Worm (Caenorhabditis elegans) whole organism, young adult: Measurements from ENCODE around the gene R03D7.2.
A peak's percentile ranks its signal among the peaks of the same experiment; 100 is the strongest.

ENCODE experiments used
- B0261.1 ChIP-seq: sonication (generic microtip); optimal IDR thresholded peaks from 2 replicates; lab custom pipeline; 2016; ENCODE audit warnings: mild to moderate bottlenecking, missing genetic modification characterization, moderate library complexity, missing compliant biosample characterization
- C17E4.6 ChIP-seq: fragments of 200-800 bp; sonication (Bioruptor generic); IDR thresholded peaks from 2 replicates; pipeline ENCODE4 v1.3.6; 2022; ENCODE audit warnings: missing genetic modification reagents, missing genetic modification characterization, missing compliant biosample characterization
- D2030.7 ChIP-seq: fragments of 200-800 bp; sonication (Bioruptor generic); IDR thresholded peaks from 2 replicates; pipeline ENCODE4 v1.3.6; 2022; ENCODE audit warnings: missing genetic modification reagents, missing genetic modification characterization, missing compliant biosample characterization
- F33H1.4 ChIP-seq: fragments of 200-800 bp; sonication (Bioruptor generic); IDR thresholded peaks from 2 replicates; pipeline ENCODE4 v1.3.6; 2022; ENCODE audit warnings: missing genetic modification reagents, missing genetic modification characterization, missing compliant biosample characterization
- F37B4.10 ChIP-seq: fragments of 200-800 bp; sonication (Bioruptor generic); IDR thresholded peaks from 2 replicates; pipeline ENCODE4 v1.3.6; 2022; ENCODE audit warnings: missing genetic modification characterization, missing compliant biosample characterization
- F52B5.7 ChIP-seq: sonication (generic microtip); optimal IDR thresholded peaks from 2 replicates; lab custom pipeline; 2016; ENCODE audit warnings: mild to moderate bottlenecking, missing genetic modification characterization, missing compliant biosample characterization
- F57C9.4 ChIP-seq: sonication (generic microtip); optimal IDR thresholded peaks from 2 replicates; lab custom pipeline; 2017; ENCODE audit warnings: mild to moderate bottlenecking, missing genetic modification characterization, missing compliant biosample characterization
- Y53F4B.3 ChIP-seq: fragments of 200-800 bp; sonication (Bioruptor generic); IDR thresholded peaks from 2 replicates; pipeline ENCODE4 v1.3.6; 2022; ENCODE audit warnings: missing genetic modification reagents, missing genetic modification characterization, missing compliant biosample characterization
- Y53G8AR.9 ChIP-seq: fragments of 200-800 bp; sonication (Bioruptor generic); conservative IDR thresholded peaks from 2 replicates; pipeline ENCODE4 v1.3.6; 2022; ENCODE audit warnings: missing genetic modification reagents, missing genetic modification characterization, missing compliant biosample characterization
- Y67H2A.10 ChIP-seq: fragments of 200-800 bp; sonication (Bioruptor generic); conservative IDR thresholded peaks from 2 replicates; pipeline ENCODE4 v1.3.6; 2022; ENCODE audit warnings: missing genetic modification reagents, missing genetic modification characterization, missing compliant biosample characterization
- ama-1 ChIP-seq, 3 experiments: fragments of 150-350 bp in 1 of 3; sonication (generic microtip) in 2 of 3; optimal IDR thresholded peaks; 2 replicates each; lab custom pipeline; 2014 to 2018; ENCODE audit warnings: missing biosample characterization in 2 of 3, missing genetic modification characterization in 2 of 3, missing genetic modification reagents in 2 of 3
- atf-7 ChIP-seq: sonication (generic microtip); optimal IDR thresholded peaks from 2 replicates; lab custom pipeline; 2017; ENCODE audit warnings: mild to moderate bottlenecking, missing genetic modification characterization, missing compliant biosample characterization
- attf-3 ChIP-seq: fragments of 200-800 bp; sonication (Bioruptor generic); conservative IDR thresholded peaks from 2 replicates; pipeline ENCODE4 v1.3.6; 2022; ENCODE audit warnings: missing genetic modification reagents, missing genetic modification characterization, missing compliant biosample characterization
- attf-5 ChIP-seq: fragments of 200-800 bp; sonication (Bioruptor generic); optimal IDR thresholded peaks from 2 replicates; lab custom pipeline; 2018; ENCODE audit warnings: mild to moderate bottlenecking, missing genetic modification characterization, missing compliant biosample characterization
- bed-1 ChIP-seq: fragments of 200-800 bp; sonication (Bioruptor generic); IDR thresholded peaks from 2 replicates; pipeline ENCODE4 v1.3.6; 2022; ENCODE audit warnings: missing genetic modification reagents, missing genetic modification characterization, missing compliant biosample characterization
- ccch-3 ChIP-seq: fragments of 200-800 bp; sonication (Bioruptor generic); optimal IDR thresholded peaks from 2 replicates; lab custom pipeline; 2018; ENCODE audit warnings: mild to moderate bottlenecking, missing genetic modification characterization, missing compliant biosample characterization
- cebp-2 ChIP-seq: fragments of 200-800 bp; sonication (Bioruptor generic); IDR thresholded peaks from 2 replicates; pipeline ENCODE4 v1.3.6; 2022; ENCODE audit warnings: missing genetic modification characterization, missing compliant biosample characterization
- ceh-91 ChIP-seq: fragments of 200-800 bp; sonication (Bioruptor generic); IDR thresholded peaks from 2 replicates; pipeline ENCODE4 v1.3.6; 2022; ENCODE audit warnings: missing genetic modification reagents, missing genetic modification characterization, missing compliant biosample characterization
- chd-7 ChIP-seq: sonication (generic microtip); optimal IDR thresholded peaks from 2 replicates; lab custom pipeline; 2016; ENCODE audit warnings: mild to moderate bottlenecking, missing genetic modification characterization, moderate library complexity, missing compliant biosample characterization
- dpl-1 ChIP-seq: fragments of 150-350 bp; optimal IDR thresholded peaks from 2 replicates; lab custom pipeline; 2014; ENCODE audit warnings: missing biosample characterization, missing genetic modification reagents, missing genetic modification characterization
- efl-1 ChIP-seq: fragments of 150-350 bp; optimal IDR thresholded peaks from 2 replicates; lab custom pipeline; 2014; ENCODE audit warnings: missing biosample characterization, missing genetic modification reagents, missing genetic modification characterization
- egrh-3 ChIP-seq: fragments of 200-800 bp; sonication (Bioruptor generic); IDR thresholded peaks from 2 replicates; pipeline ENCODE4 v1.3.6; 2022; ENCODE audit warnings: missing genetic modification reagents, missing genetic modification characterization, missing compliant biosample characterization
- ekl-4 ChIP-seq: fragments of 200-800 bp; sonication (Bioruptor generic); IDR thresholded peaks from 2 replicates; pipeline ENCODE4 v1.3.6; 2022; ENCODE audit warnings: missing genetic modification reagents, missing genetic modification characterization, missing compliant biosample characterization
- hlh-26 ChIP-seq: fragments of 200-800 bp; sonication (Bioruptor generic); conservative IDR thresholded peaks from 2 replicates; pipeline ENCODE4 v1.3.6; 2022; ENCODE audit warnings: missing genetic modification reagents, missing genetic modification characterization, missing compliant biosample characterization
- hmg-20 ChIP-seq: fragments of 200-800 bp; sonication (Bioruptor generic); IDR thresholded peaks from 2 replicates; pipeline ENCODE4 v1.3.6; 2022; ENCODE audit warnings: missing genetic modification reagents, missing genetic modification characterization, missing compliant biosample characterization
- hrde-1 ChIP-seq: sonication (generic microtip); optimal IDR thresholded peaks from 2 replicates; lab custom pipeline; 2016; ENCODE audit warnings: missing genetic modification characterization, mild to moderate bottlenecking, missing compliant biosample characterization, moderate library complexity, missing genotype, missing genetic modification reagents, borderline replicate concordance
- hsf-1 ChIP-seq: fragments of 200-800 bp; sonication (Bioruptor generic); IDR thresholded peaks from 2 replicates; pipeline ENCODE4 v1.3.6; 2022; ENCODE audit warnings: missing genetic modification reagents, missing genetic modification characterization, missing compliant biosample characterization
- lin-40 ChIP-seq: sonication (generic microtip); optimal IDR thresholded peaks from 2 replicates; lab custom pipeline; 2016; ENCODE audit warnings: missing genetic modification characterization, mild to moderate bottlenecking, missing compliant biosample characterization, missing genotype, missing genetic modification reagents
- lir-1 ChIP-seq: fragments of 200-800 bp; sonication (Bioruptor generic); conservative IDR thresholded peaks from 2 replicates; pipeline ENCODE4 v1.3.6; 2022; ENCODE audit warnings: missing genetic modification reagents, missing genetic modification characterization, missing compliant biosample characterization
- lsl-1 ChIP-seq: fragments of 200-800 bp; sonication (Bioruptor generic); optimal IDR thresholded peaks from 2 replicates; lab custom pipeline; 2018; ENCODE audit warnings: mild to moderate bottlenecking, missing genetic modification characterization, moderate library complexity, missing compliant biosample characterization
- madf-6 ChIP-seq: fragments of 200-800 bp; sonication (Bioruptor generic); IDR thresholded peaks from 2 replicates; pipeline ENCODE4 v1.3.6; 2022; ENCODE audit warnings: missing genetic modification reagents, missing genetic modification characterization, missing compliant biosample characterization
- madf-8 ChIP-seq: fragments of 200-800 bp; sonication (Bioruptor generic); conservative IDR thresholded peaks from 2 replicates; pipeline ENCODE4 v1.3.6; 2022; ENCODE audit warnings: missing genetic modification reagents, missing genetic modification characterization, missing compliant biosample characterization
- mel-28 ChIP-seq: sonication (generic microtip); optimal IDR thresholded peaks from 2 replicates; lab custom pipeline; 2016; ENCODE audit warnings: borderline replicate concordance, mild to moderate bottlenecking, missing genetic modification characterization, missing compliant biosample characterization
- mes-4 ChIP-seq: sonication (generic microtip); optimal IDR thresholded peaks from 2 replicates; lab custom pipeline; 2016; ENCODE audit warnings: missing genotype, missing genetic modification characterization, missing compliant biosample characterization
- nhr-27 ChIP-seq: fragments of 200-800 bp; sonication (Bioruptor generic); optimal IDR thresholded peaks from 2 replicates; lab custom pipeline; 2018; ENCODE audit warnings: mild to moderate bottlenecking, missing genetic modification characterization, moderate library complexity, missing compliant biosample characterization
- nhr-80 ChIP-seq: sonication (generic microtip); optimal IDR thresholded peaks from 2 replicates; lab custom pipeline; 2016; ENCODE audit warnings: missing genetic modification characterization, missing compliant biosample characterization
- rec-8 ChIP-seq, 2 experiments: sonication (generic microtip); optimal IDR thresholded peaks; 2 replicates each; lab custom pipeline; 2016; ENCODE audit warnings: mild to moderate bottlenecking in 2 of 2, missing genetic modification characterization in 2 of 2, missing genetic modification reagents in 2 of 2, missing genotype in 2 of 2, missing biosample characterization in 1 of 2, missing compliant biosample characterization in 1 of 2, moderate library complexity in 1 of 2
- rpc-1 ChIP-seq, 2 experiments: fragments of 150-350 bp in 1 of 2; sonication (generic microtip) in 1 of 2; optimal IDR thresholded peaks; 2 replicates each; lab custom pipeline; 2014 to 2018; ENCODE audit warnings: missing biosample characterization in 1 of 2, missing genetic modification characterization in 1 of 2, missing genetic modification reagents in 1 of 2, missing genotype in 1 of 2
- sdz-38 ChIP-seq: sonication (generic microtip); optimal IDR thresholded peaks from 2 replicates; lab custom pipeline; 2016; ENCODE audit warnings: missing genotype, missing genetic modification characterization, missing compliant biosample characterization
- snpc-1.1 ChIP-seq: sonication (generic microtip); optimal IDR thresholded peaks from 2 replicates; lab custom pipeline; 2017; ENCODE audit warnings: missing genetic modification characterization, mild to moderate bottlenecking, missing compliant biosample characterization, antibody characterized with exemption, moderate library complexity, missing genotype, missing genetic modification reagents; ENCODE audit not compliant: insufficient read depth
- snpc-3.4 ChIP-seq: sonication (generic microtip); optimal IDR thresholded peaks from 2 replicates; lab custom pipeline; 2017; ENCODE audit warnings: missing genetic modification characterization, mild to moderate bottlenecking, missing compliant biosample characterization, antibody characterized with exemption, moderate library complexity, missing genotype, missing genetic modification reagents
- somi-1 ChIP-seq: fragments of 200-800 bp; sonication (Bioruptor generic); optimal IDR thresholded peaks from 2 replicates; lab custom pipeline; 2018; ENCODE audit warnings: mild to moderate bottlenecking, missing genetic modification characterization, missing compliant biosample characterization
- unc-130 ChIP-seq: sonication (generic microtip); optimal IDR thresholded peaks from 2 replicates; lab custom pipeline; 2016; ENCODE audit warnings: missing genetic modification reagents, missing genetic modification characterization, missing compliant biosample characterization
- unc-62 ChIP-seq: fragments of 150-350 bp; optimal IDR thresholded peaks from 2 replicates; lab custom pipeline; 2014; ENCODE audit warnings: missing biosample characterization, missing genetic modification reagents, missing genetic modification characterization
- zim-3 ChIP-seq: sonication (generic microtip); optimal IDR thresholded peaks from 2 replicates; lab custom pipeline; 2017; ENCODE audit warnings: mild to moderate bottlenecking, missing genetic modification characterization, moderate library complexity, missing compliant biosample characterization
- ztf-26 ChIP-seq: sonication (generic microtip); optimal IDR thresholded peaks from 2 replicates; lab custom pipeline; 2017; ENCODE audit warnings: missing genetic modification characterization, missing compliant biosample characterization
- ztf-28 ChIP-seq: fragments of 200-800 bp; sonication (Bioruptor generic); IDR thresholded peaks from 2 replicates; pipeline ENCODE4 v1.3.6; 2022; ENCODE audit warnings: missing genetic modification reagents, missing genetic modification characterization, missing compliant biosample characterization

Gene R03D7.2

ce11 chrII:10941918-10942317 lies 6.9 kb upstream of the R03D7.2 start, which contains the start of gene R03D7.15:
Gene R03D7.15, plus strand, starts transcription at chrII:10942216.
- TF ChIP-seq madf-8 (peak; percentile 60), egrh-3 (GFP tag; lab: Robert Waterston, UW) (peak; percentile 80; the same call in 1 of the 2 replicates), madf-6 (GFP tag; lab: Robert Waterston, UW) (peak; percentile 77), F33H1.4 (GFP tag; lab: Robert Waterston, UW) (peak; percentile 31; the same call in 1 of the 2 replicates), hsf-1 (peak; percentile 90)

- TF ChIP-seq ztf-28 (GFP tag; lab: Robert Waterston, UW) (peak; percentile 87), unc-130 (GFP tag; lab: Kevin White, UChicago) (no peak), sdz-38 (tag; lab: Kevin White, UChicago) (no peak), hlh-26 (GFP tag; lab: Robert Waterston, UW) (no peak), D2030.7 (GFP tag; lab: Robert Waterston, UW) (peak; percentile 90), Y53G8AR.9 (GFP tag; lab: Robert Waterston, UW) (no peak), lin-40 (tag; lab: Kevin White, UChicago) (no peak), ekl-4 (GFP tag; lab: Robert Waterston, UW) (no peak), nhr-80 (tag; lab: Kevin White, UChicago) (no peak), unc-62 (GFP tag; lab: Kevin White, UChicago) (no peak), somi-1 (GFP tag; lab: Kevin White, UChicago) (no peak), bed-1 (GFP tag; lab: Robert Waterston, UW) (no peak), hmg-20 (GFP tag; lab: Robert Waterston, UW) (no peak), chd-7 (no peak), mel-28 (tag; lab: Kevin White, UChicago) (no peak), Y67H2A.10 (GFP tag; lab: Robert Waterston, UW) (0 out of 2 replicates have a peak, but pooled peaks have one; percentile 22), ztf-26 (tag; lab: Kevin White, UChicago) (no peak), F52B5.7 (tag; lab: Kevin White, UChicago) (no peak), rec-8 (tag; optimal IDR thresholded peaks at IDR 0.05; lab: Kevin White, UChicago) (no peak), cebp-2 (GFP tag; lab: Robert Waterston, UW) (no peak), F57C9.4 (tag; lab: Kevin White, UChicago) (no peak), attf-3 (0 out of 2 replicates have a peak, but pooled peaks have one; percentile 44), lir-1 (GFP tag; lab: Robert Waterston, UW) (no peak), C17E4.6 (GFP tag; lab: Robert Waterston, UW) (0 out of 2 replicates have a peak, but pooled peaks have one; percentile 20), lsl-1 (GFP tag; lab: Kevin White, UChicago) (peak; percentile 95), ceh-91 (GFP tag; lab: Robert Waterston, UW) (peak; percentile 92), nhr-27 (no peak), snpc-1.1 (no peak), attf-5 (GFP tag; lab: Kevin White, UChicago) (no peak), hrde-1 (no peak), snpc-3.4 (tag; lab: Kevin White, UChicago) (peak; percentile 54), efl-1 (GFP tag; lab: Kevin White, UChicago) (peak; percentile 56), ccch-3 (GFP tag; lab: Kevin White, UChicago) (no peak), dpl-1 (GFP tag; lab: Kevin White, UChicago) (peak; percentile 25), Y53F4B.3 (GFP tag; lab: Robert Waterston, UW) (no peak), zim-3 (tag; lab: Kevin White, UChicago) (no peak), F37B4.10 (GFP tag; lab: Robert Waterston, UW) (no peak), ama-1 (optimal IDR thresholded peaks at IDR 0.05; lab: Kevin White, UChicago) (no peak), ama-1 (GFP tag; optimal IDR thresholded peaks at IDR 0.05; lab: Kevin White, UChicago) (no peak), rpc-1 (optimal IDR thresholded peaks at IDR 0.05; lab: Kevin White, UChicago) (no peak), rpc-1 (tag; optimal IDR thresholded peaks at IDR 0.05; lab: Kevin White, UChicago) (no peak), mes-4 (tag; lab: Kevin White, UChicago) (no peak), atf-7 (tag; lab: Kevin White, UChicago) (no peak), B0261.1 (no peak)
Observed at ce11 chrII:10935336-10935735, 352 bp upstream of the R03D7.2 start.
